Worm (Caenorhabditis elegans): ENCODE measurements around the gene bud-13.

- TF ChIP-seq unc-39 (tag; optimal IDR thresholded peaks at IDR 0.05) = no peak
- TF ChIP-seq ztf-11 (tag; optimal IDR thresholded peaks at IDR 0.05) = no peak
- TF ChIP-seq nhr-25 (tag; optimal IDR thresholded peaks at IDR 0.05) = no peak
- TF ChIP-seq egl-27 (tag; optimal IDR thresholded peaks at IDR 0.05) = no peak
- TF ChIP-seq unc-62 (GFP tag; optimal IDR thresholded peaks at IDR 0.05) = no peak
- TF ChIP-seq nhr-129 (tag; optimal IDR thresholded peaks at IDR 0.05) = no peak
- TF ChIP-seq ceh-16 (tag; optimal IDR thresholded peaks at IDR 0.05) = no peak
- no peak for TF ChIP-seq fos-1 (tag; optimal IDR thresholded peaks at IDR 0.05)
These were observed 33.8 kb downstream of the bud-13 start for ce11 chrIII:8933696-8934095.

Data from whole organism, L2 larva.